Fruit fly (Drosophila melanogaster): ENCODE results near the gene wdb.

DNA sequence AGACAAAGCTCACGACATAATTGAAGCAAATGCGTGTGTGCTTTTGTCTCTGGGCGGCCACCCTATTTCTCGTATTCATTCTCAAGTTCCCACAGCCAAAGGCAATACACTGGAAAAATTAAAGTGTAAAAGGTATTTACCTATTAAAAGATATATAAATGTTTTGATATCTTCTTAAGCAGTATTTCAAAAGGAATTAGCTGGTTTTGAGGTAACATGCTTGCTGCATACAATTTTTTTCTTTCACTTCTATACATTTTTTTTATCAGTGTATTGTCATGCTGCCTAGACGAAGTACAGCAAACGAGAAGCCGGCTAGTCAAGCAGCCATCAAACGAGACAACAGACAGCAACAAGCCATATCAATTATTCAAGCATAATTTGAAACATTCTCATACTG, 31.8 kb upstream of the wdb start:
- TF ChIP-seq EcR (GFP tag; optimal IDR thresholded peaks at IDR 0.05) (no peak), CG4496 (GFP tag; IDR thresholded peaks at IDR 0.05) (no peak), fd96Ca (GFP tag; IDR thresholded peaks at IDR 0.05) (no peak)

Data from whole organism, pupa.